Worm (Caenorhabditis elegans): ENCODE measurements around the gene K07F5.8.
"Not testable (repeated sequence)": the region's sequence is repeated elsewhere in the genome, so short reads cannot be mapped to it uniquely, and the experiment has no call there.

The K07F5.8 gene

ce11 chrIV:9849624-9850023, at the start of gene K07F5.8:
Gene K07F5.8 (minus strand): TSS chrIV:9849724.
- TF ChIP-seq ztf-29 (GFP tag; IDR thresholded peaks at IDR 0.05): no peak
- no peak for TF ChIP-seq tab-1 (GFP tag; IDR thresholded peaks at IDR 0.05)
- TF ChIP-seq T22C8.4 (GFP tag; IDR thresholded peaks at IDR 0.05): no peak
- TF ChIP-seq flt-1 (GFP tag; IDR thresholded peaks at IDR 0.05): no peak
- no peak for TF ChIP-seq med-1 (GFP tag; optimal IDR thresholded peaks at IDR 0.05; ENCODE audit: insufficient read depth)
- TF ChIP-seq cog-1 (tag; optimal IDR thresholded peaks at IDR 0.05): no peak

DNA sequence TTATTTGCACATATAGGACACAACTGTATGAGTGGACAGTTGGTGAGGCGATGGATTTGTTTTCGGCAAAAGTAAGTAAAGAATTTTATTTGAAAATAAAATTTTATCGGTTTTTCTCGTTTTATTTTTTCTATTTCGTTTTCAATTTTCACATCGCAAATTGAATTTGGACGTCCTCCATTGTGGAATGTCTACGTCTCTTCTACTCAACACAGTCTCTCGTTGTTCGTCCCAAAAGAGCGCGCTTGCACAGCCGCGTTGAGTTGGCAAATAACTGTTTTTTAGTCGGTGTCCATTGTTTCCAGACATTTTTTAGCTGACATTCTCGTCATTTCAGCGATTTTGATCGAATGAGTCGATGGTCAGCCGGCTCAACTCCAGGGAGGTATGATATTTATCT, 49.7 kb upstream of the K07F5.8 start:
- TF ChIP-seq ztf-23 (GFP tag; IDR thresholded peaks at IDR 0.05) (no peak), T22C8.4 (GFP tag; IDR thresholded peaks at IDR 0.05) (no peak), klf-2 (GFP tag; conservative IDR thresholded peaks at IDR 0.05) (no peak), ref-1 (GFP tag; conservative IDR thresholded peaks at IDR 0.05) (no peak), med-1 (GFP tag; optimal IDR thresholded peaks at IDR 0.05; ENCODE audit: insufficient read depth) (no peak), tab-1 (GFP tag; IDR thresholded peaks at IDR 0.05) (no peak), cog-1 (tag; optimal IDR thresholded peaks at IDR 0.05) (no peak), ztf-29 (GFP tag; IDR thresholded peaks at IDR 0.05) (no peak), flt-1 (GFP tag; IDR thresholded peaks at IDR 0.05) (no peak)

- no peak for TF ChIP-seq ztf-23 (GFP tag; IDR thresholded peaks at IDR 0.05)
- no peak for TF ChIP-seq med-1 (GFP tag; optimal IDR thresholded peaks at IDR 0.05; ENCODE audit: insufficient read depth)
- TF ChIP-seq T22C8.4 (GFP tag; IDR thresholded peaks at IDR 0.05): no peak
- TF ChIP-seq tab-1 (GFP tag; IDR thresholded peaks at IDR 0.05): no peak
Measured at ce11 chrIV:9898712-9899111, 49.2 kb upstream of the K07F5.8 start, which contains the start of gene tbc-3. Gene tbc-3 (plus strand): TSS chrIV:9899012.

DNA sequence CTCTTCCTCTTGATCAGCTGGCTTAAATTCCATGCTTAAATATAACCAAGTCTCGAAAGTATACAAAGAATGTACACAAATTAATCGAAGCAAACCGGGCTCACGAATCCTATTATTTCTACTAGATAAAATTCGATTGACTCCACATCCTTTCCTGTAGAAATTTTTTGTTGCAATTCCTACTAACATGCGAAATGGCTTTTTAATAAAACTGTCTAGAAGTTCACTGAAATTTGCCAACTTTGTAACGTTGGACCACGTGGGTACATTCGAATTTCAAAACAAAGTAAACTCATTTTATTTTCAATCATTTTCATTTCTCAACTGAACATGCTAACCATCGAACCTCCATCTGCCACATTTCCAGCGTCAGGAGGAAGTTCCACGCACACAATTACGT, 45.6 kb upstream of the K07F5.8 start, which contains the start of gene ssp-32:
TSS of gene ssp-32 (plus strand) at position 301 of the 400 bp plus-strand sequence.
- TF ChIP-seq klf-2 (GFP tag; conservative IDR thresholded peaks at IDR 0.05) (no peak), tab-1 (GFP tag; IDR thresholded peaks at IDR 0.05) (no peak), ref-1 (GFP tag; conservative IDR thresholded peaks at IDR 0.05) (no peak), T22C8.4 (GFP tag; IDR thresholded peaks at IDR 0.05) (no peak), med-1 (GFP tag; optimal IDR thresholded peaks at IDR 0.05; ENCODE audit: insufficient read depth) (no peak), ztf-23 (GFP tag; IDR thresholded peaks at IDR 0.05) (no peak), cog-1 (tag; optimal IDR thresholded peaks at IDR 0.05) (no peak), flt-1 (GFP tag; IDR thresholded peaks at IDR 0.05) (no peak)

ce11 chrIV:9894331-9894730, 44.8 kb upstream of the K07F5.8 start, which contains the start of gene msp-77:
Gene msp-77 (plus strand): TSS chrIV:9894631.
- TF ChIP-seq tab-1, ztf-29, flt-1 (GFP tag; IDR thresholded peaks at IDR 0.05): not testable (repeated sequence)

- not testable (repeated sequence) for TF ChIP-seq ztf-29 (GFP tag; IDR thresholded peaks at IDR 0.05); flt-1 (GFP tag; IDR thresholded peaks at IDR 0.05); klf-2 (GFP tag; conservative IDR thresholded peaks at IDR 0.05)
Measured at ce11 chrIV:9893649-9894048, 44.1 kb upstream of the K07F5.8 start, which contains the start of gene sss-1. Gene sss-1 (minus strand): TSS chrIV:9893749.

- TF ChIP-seq med-1 (GFP tag; optimal IDR thresholded peaks at IDR 0.05; ENCODE audit: insufficient read depth) (no peak), T22C8.4 (GFP tag; IDR thresholded peaks at IDR 0.05) (no peak), ref-1 (GFP tag; conservative IDR thresholded peaks at IDR 0.05) (no peak), tab-1 (GFP tag; IDR thresholded peaks at IDR 0.05) (no peak), klf-2 (GFP tag; conservative IDR thresholded peaks at IDR 0.05) (no peak), ztf-23 (GFP tag; IDR thresholded peaks at IDR 0.05) (no peak), flt-1 (GFP tag; IDR thresholded peaks at IDR 0.05) (no peak), cog-1 (tag; optimal IDR thresholded peaks at IDR 0.05) (no peak), ztf-29 (GFP tag; IDR thresholded peaks at IDR 0.05) (no peak)
Measured at ce11 chrIV:9891938-9892337, 42.4 kb upstream of the K07F5.8 start, which contains the start of gene F32B6.4. Gene F32B6.4 (minus strand): TSS chrIV:9892038.

DNA sequence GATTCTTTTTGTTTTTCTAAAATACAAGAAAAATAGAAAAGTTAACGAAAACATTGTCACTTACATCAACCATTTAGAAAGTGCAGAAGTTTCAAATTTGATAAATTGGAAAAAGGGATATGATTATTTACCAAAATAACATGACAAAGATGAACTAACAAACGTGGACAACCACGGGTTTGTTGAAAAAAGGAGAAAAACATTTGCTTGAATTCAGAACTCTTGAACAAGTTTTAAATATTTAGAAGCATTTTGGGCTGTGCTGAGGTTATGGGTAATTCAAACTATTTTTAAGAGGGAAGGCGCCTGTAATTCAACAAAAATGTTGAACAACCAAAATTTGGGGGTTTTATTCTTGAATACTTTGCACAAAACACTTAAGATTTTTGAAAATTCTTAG, 40.3 kb upstream of the K07F5.8 start, which contains the start of gene ttbk-3:
TSS of gene ttbk-3 (minus strand) at position 101 of the 400 bp plus-strand sequence.
- no peak for TF ChIP-seq med-1 (GFP tag; optimal IDR thresholded peaks at IDR 0.05; ENCODE audit: insufficient read depth)
- TF ChIP-seq tab-1 (GFP tag; IDR thresholded peaks at IDR 0.05): no peak
- no peak for TF ChIP-seq klf-2 (GFP tag; conservative IDR thresholded peaks at IDR 0.05)
- no peak for TF ChIP-seq ztf-23 (GFP tag; IDR thresholded peaks at IDR 0.05)
- no peak for TF ChIP-seq flt-1 (GFP tag; IDR thresholded peaks at IDR 0.05)
- TF ChIP-seq T22C8.4 (GFP tag; IDR thresholded peaks at IDR 0.05): no peak
- TF ChIP-seq cog-1 (tag; optimal IDR thresholded peaks at IDR 0.05): no peak
- no peak for TF ChIP-seq ztf-29 (GFP tag; IDR thresholded peaks at IDR 0.05)
- no peak for TF ChIP-seq ref-1 (GFP tag; conservative IDR thresholded peaks at IDR 0.05)

DNA sequence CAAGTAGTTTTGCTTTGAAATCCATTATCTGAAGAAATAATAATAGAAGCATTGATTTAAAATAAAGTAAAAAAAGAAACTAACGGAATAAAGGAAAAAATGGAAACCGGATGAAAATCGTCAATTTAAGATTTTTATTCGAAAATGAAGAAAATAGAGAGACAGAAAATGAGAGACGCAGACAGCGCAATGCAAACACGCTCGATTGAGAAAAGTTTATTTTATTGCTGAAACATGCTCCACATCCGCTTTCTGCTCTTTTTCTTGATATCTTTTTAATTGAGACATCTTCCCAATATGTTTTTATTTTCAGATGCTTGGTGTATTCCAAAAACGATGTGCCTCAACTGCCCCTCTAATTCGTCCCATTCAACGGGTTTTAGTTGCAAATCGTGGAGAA, 34.7 kb upstream of the K07F5.8 start, which contains the start of the genes prp-18 and mccc-1:
TSS of gene prp-18 (minus strand) at position 127 of the 400 bp plus-strand sequence.
TSS of gene mccc-1 (plus strand) at position 314 of the 400 bp plus-strand sequence.
- TF ChIP-seq med-1 (GFP tag; optimal IDR thresholded peaks at IDR 0.05; ENCODE audit: insufficient read depth): no peak
- no peak for TF ChIP-seq ref-1 (GFP tag; conservative IDR thresholded peaks at IDR 0.05)
- TF ChIP-seq klf-2 (GFP tag; conservative IDR thresholded peaks at IDR 0.05): no peak
- TF ChIP-seq flt-1 (GFP tag; IDR thresholded peaks at IDR 0.05): no peak
- no peak for TF ChIP-seq ztf-29 (GFP tag; IDR thresholded peaks at IDR 0.05)
- no peak for TF ChIP-seq T22C8.4 (GFP tag; IDR thresholded peaks at IDR 0.05)
- TF ChIP-seq tab-1 (GFP tag; IDR thresholded peaks at IDR 0.05): no peak
- TF ChIP-seq cog-1 (tag; optimal IDR thresholded peaks at IDR 0.05): no peak
- no peak for TF ChIP-seq ztf-23 (GFP tag; IDR thresholded peaks at IDR 0.05)

DNA sequence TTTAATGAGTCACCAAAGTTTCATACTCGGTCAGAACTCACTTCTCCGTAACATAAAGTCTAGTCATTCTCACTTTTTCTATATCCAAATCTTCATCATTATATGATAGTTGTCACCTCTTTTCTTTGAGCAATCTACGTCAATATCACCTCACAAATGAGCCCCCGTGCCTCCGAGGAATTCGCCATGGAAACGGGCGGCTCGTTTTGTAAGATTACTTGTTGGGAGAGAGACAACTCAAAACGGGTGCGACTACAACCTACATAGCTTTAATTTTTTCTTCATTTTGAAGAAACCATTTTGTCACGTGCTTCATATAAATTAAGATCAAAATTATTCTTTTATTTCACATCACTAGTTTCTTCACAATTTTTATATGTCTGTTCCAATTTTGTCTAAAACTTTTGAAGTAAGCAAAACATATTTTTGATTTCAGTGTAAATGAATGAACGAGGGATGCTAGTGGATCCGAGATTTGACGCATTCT, 29.4 kb upstream of the K07F5.8 start, which contains the start of gene nhr-4:
TSS of gene nhr-4 (plus strand) at position 437 of the 487 bp plus-strand sequence.
- TF ChIP-seq flt-1 (GFP tag; IDR thresholded peaks at IDR 0.05) (no peak), cog-1 (tag; optimal IDR thresholded peaks at IDR 0.05) (no peak), ref-1 (GFP tag; conservative IDR thresholded peaks at IDR 0.05) (no peak), T22C8.4 (GFP tag; IDR thresholded peaks at IDR 0.05) (no peak), tab-1 (GFP tag; IDR thresholded peaks at IDR 0.05) (no peak), med-1 (GFP tag; optimal IDR thresholded peaks at IDR 0.05; ENCODE audit: insufficient read depth) (no peak), ztf-29 (GFP tag; IDR thresholded peaks at IDR 0.05) (no peak), klf-2 (GFP tag; conservative IDR thresholded peaks at IDR 0.05) (no peak), ztf-23 (GFP tag; IDR thresholded peaks at IDR 0.05) (no peak)
